Fruit fly (Drosophila melanogaster) whole organism, embryonic: ENCODE measurements around the gene drl.

Experiments used
- Abd-B ChIP-seq: fragments of 200-800 bp; sonication (Bioruptor generic); optimal IDR thresholded peaks from 2 replicates; lab custom pipeline; 2018; ENCODE audit warnings: missing biosample characterization, mild to moderate bottlenecking, missing genetic modification characterization, moderate library complexity
- CG10274 ChIP-seq: fragments of 200-800 bp; sonication (Bioruptor generic); optimal IDR thresholded peaks from 3 replicates; lab custom pipeline; 2017; ENCODE audit warnings: missing biosample characterization, mild to moderate bottlenecking, missing genetic modification characterization
- CG10654 ChIP-seq: fragments of 200-800 bp; sonication (Bioruptor generic); optimal IDR thresholded peaks from 2 replicates; lab custom pipeline; 2016; ENCODE audit warnings: missing biosample characterization, missing genetic modification characterization
- CG11085 ChIP-seq: fragments of 200-800 bp; sonication (Bioruptor generic); IDR thresholded peaks from 2 replicates; pipeline ENCODE4 v1.3.6; 2022; ENCODE audit warnings: missing biosample characterization, missing genetic modification characterization
- CG11504 ChIP-seq: fragments of 200-800 bp; sonication (Bioruptor generic); optimal IDR thresholded peaks from 3 replicates; lab custom pipeline; 2019; ENCODE audit warnings: missing biosample characterization, mild to moderate bottlenecking, missing genetic modification characterization, moderate library complexity
- CG11723 ChIP-seq: fragments of 200-800 bp; sonication (Bioruptor generic); optimal IDR thresholded peaks from 2 replicates; lab custom pipeline; 2017; ENCODE audit warnings: missing biosample characterization, mild to moderate bottlenecking, missing genetic modification characterization
- CG12219 ChIP-seq: fragments of 200-800 bp; sonication (Bioruptor generic); optimal IDR thresholded peaks from 3 replicates; lab custom pipeline; 2018; ENCODE audit warnings: missing biosample characterization, mild to moderate bottlenecking, missing genetic modification characterization
- CG12391 ChIP-seq: fragments of 200-800 bp; sonication (Bioruptor generic); optimal IDR thresholded peaks from 3 replicates; lab custom pipeline; 2018; ENCODE audit warnings: missing biosample characterization, mild to moderate bottlenecking, missing genetic modification characterization, moderate library complexity
- CG12659 ChIP-seq: fragments of 200-800 bp; sonication (Bioruptor generic); optimal IDR thresholded peaks from 3 replicates; lab custom pipeline; 2017; ENCODE audit warnings: mild to moderate bottlenecking, missing biosample characterization, missing genetic modification reagents, missing genetic modification characterization
- CG13287 ChIP-seq: fragments of 200-800 bp; sonication (Bioruptor generic); IDR thresholded peaks from 2 replicates; pipeline ENCODE4 v1.3.6; 2022; ENCODE audit warnings: missing biosample characterization, missing genetic modification characterization; ENCODE audit not compliant: partially characterized antibody
- CG14050 ChIP-seq: fragments of 200-800 bp; sonication (Bioruptor generic); IDR thresholded peaks from 3 replicates; pipeline ENCODE4 v1.3.6; 2022; ENCODE audit warnings: missing biosample characterization, missing genetic modification characterization
- CG14441 ChIP-seq: fragments of 200-800 bp; sonication (Bioruptor generic); IDR thresholded peaks from 2 replicates; pipeline ENCODE4 v1.3.6; 2022; ENCODE audit warnings: missing biosample characterization, missing genetic modification characterization
- CG14860 ChIP-seq: fragments of 200-800 bp; sonication (Bioruptor generic); IDR thresholded peaks from 3 replicates; pipeline ENCODE4 v1.3.6; 2022; ENCODE audit warnings: missing biosample characterization, missing genetic modification characterization; ENCODE audit not compliant: partially characterized antibody
- CG15601 ChIP-seq: fragments of 200-800 bp; sonication (Bioruptor generic); optimal IDR thresholded peaks from 3 replicates; lab custom pipeline; 2019; ENCODE audit warnings: missing biosample characterization, mild to moderate bottlenecking, missing genetic modification characterization, moderate library complexity
- CG2678 ChIP-seq: fragments of 200-800 bp; sonication (Bioruptor generic); optimal IDR thresholded peaks from 3 replicates; lab custom pipeline; 2019; ENCODE audit warnings: missing biosample characterization, mild to moderate bottlenecking, missing genetic modification characterization, moderate library complexity
- CG31365 ChIP-seq: fragments of 200-800 bp; sonication (Bioruptor generic); optimal IDR thresholded peaks from 2 replicates; lab custom pipeline; 2018; ENCODE audit warnings: missing biosample characterization, mild to moderate bottlenecking, missing genetic modification characterization
- CG3281 ChIP-seq: fragments of 200-800 bp; sonication (Bioruptor generic); optimal IDR thresholded peaks from 3 replicates; lab custom pipeline; 2017; ENCODE audit warnings: missing biosample characterization, mild to moderate bottlenecking, missing genetic modification characterization
- CG34422 ChIP-seq: fragments of 200-800 bp; sonication (Bioruptor generic); IDR thresholded peaks from 3 replicates; pipeline ENCODE4 v1.3.6; 2022; ENCODE audit warnings: missing biosample characterization, missing genetic modification characterization
- CG4820 ChIP-seq: fragments of 200-800 bp; sonication (Bioruptor generic); optimal IDR thresholded peaks from 3 replicates; lab custom pipeline; 2016; ENCODE audit warnings: missing biosample characterization, missing genetic modification characterization
- CG4854 ChIP-seq: fragments of 200-800 bp; sonication (Bioruptor generic); optimal IDR thresholded peaks from 2 replicates; lab custom pipeline; 2016; ENCODE audit warnings: missing biosample characterization, missing genetic modification characterization, inconsistent platforms
- CG6683 ChIP-seq: fragments of 200-800 bp; sonication (Bioruptor generic); optimal IDR thresholded peaks from 2 replicates; lab custom pipeline; 2017; ENCODE audit warnings: missing biosample characterization, mild to moderate bottlenecking, missing genetic modification characterization, missing genetic modification reagents
- CG8388 ChIP-seq: fragments of 200-800 bp; sonication (Bioruptor generic); optimal IDR thresholded peaks from 2 replicates; lab custom pipeline; 2019; ENCODE audit warnings: missing biosample characterization, mild to moderate bottlenecking, missing genetic modification characterization, moderate library complexity
- Chrac-16 ChIP-seq: fragments of 200-800 bp; sonication (Bioruptor generic); optimal IDR thresholded peaks from 3 replicates; lab custom pipeline; 2016; ENCODE audit warnings: missing biosample characterization, missing genetic modification characterization
- D19A ChIP-seq: fragments of 200-800 bp; optimal IDR thresholded peaks from 3 replicates; lab custom pipeline; 2019; ENCODE audit warnings: missing biosample characterization, mild to moderate bottlenecking, missing genetic modification characterization, moderate library complexity
- Drgx ChIP-seq: fragments of 200-800 bp; sonication (Bioruptor generic); IDR thresholded peaks from 2 replicates; pipeline ENCODE4 v1.3.6; 2022; ENCODE audit warnings: missing biosample characterization, missing genetic modification characterization
- HLH3B ChIP-seq: fragments of 200-800 bp; sonication (Bioruptor generic); IDR thresholded peaks from 2 replicates; pipeline ENCODE4 v1.3.6; 2022; ENCODE audit warnings: missing biosample characterization, missing genetic modification characterization
- Kr ChIP-seq: fragments of 200-800 bp; sonication (Bioruptor generic); optimal IDR thresholded peaks from 2 replicates; lab custom pipeline; 2017; ENCODE audit warnings: missing biosample characterization, mild to moderate bottlenecking, missing genetic modification characterization
- Mad ChIP-seq: fragments of 200-800 bp; sonication (Bioruptor generic); optimal IDR thresholded peaks from 2 replicates; lab custom pipeline; 2016; ENCODE audit warnings: missing biosample characterization, missing genetic modification characterization
- NC2α ChIP-seq: fragments of 200-800 bp; sonication (Bioruptor generic); optimal IDR thresholded peaks from 2 replicates; lab custom pipeline; 2016; ENCODE audit warnings: missing biosample characterization, missing genetic modification characterization
- NK7.1 ChIP-seq: fragments of 200-800 bp; sonication (Bioruptor generic); optimal IDR thresholded peaks from 3 replicates; lab custom pipeline; 2016; ENCODE audit warnings: missing biosample characterization, missing genetic modification characterization
- Optix ChIP-seq: fragments of 200-800 bp; sonication (Bioruptor generic); IDR thresholded peaks from 3 replicates; pipeline ENCODE4 v1.3.6; 2022; ENCODE audit warnings: missing biosample characterization, missing genetic modification characterization
- Ptx1 ChIP-seq: fragments of 200-800 bp; sonication (Bioruptor generic); IDR thresholded peaks from 2 replicates; pipeline ENCODE4 v1.3.6; 2022; ENCODE audit warnings: missing biosample characterization, missing genetic modification characterization
- YL-1 ChIP-seq: fragments of 200-800 bp; sonication (Bioruptor generic); optimal IDR thresholded peaks from 3 replicates; lab custom pipeline; 2017; ENCODE audit warnings: missing biosample characterization, mild to moderate bottlenecking, missing genetic modification characterization
- az2 ChIP-seq: fragments of 200-800 bp; sonication (Bioruptor generic); optimal IDR thresholded peaks from 3 replicates; lab custom pipeline; 2016; ENCODE audit warnings: missing biosample characterization, missing genetic modification characterization
- da ChIP-seq: fragments of 200-800 bp; sonication (Bioruptor generic); optimal IDR thresholded peaks from 2 replicates; lab custom pipeline; 2016; ENCODE audit warnings: missing biosample characterization, missing genetic modification characterization
- danr ChIP-seq: fragments of 200-800 bp; sonication (Bioruptor generic); IDR thresholded peaks from 2 replicates; pipeline ENCODE4 v1.3.6; 2022; ENCODE audit warnings: missing biosample characterization, missing genetic modification characterization
- dm ChIP-seq: fragments of 200-800 bp; sonication (Bioruptor generic); optimal IDR thresholded peaks from 3 replicates; lab custom pipeline; 2016; ENCODE audit warnings: missing biosample characterization, missing genetic modification characterization
- ewg ChIP-seq: fragments of 200-800 bp; sonication (Bioruptor generic); optimal IDR thresholded peaks from 3 replicates; lab custom pipeline; 2017; ENCODE audit warnings: mild to moderate bottlenecking, missing biosample characterization, missing genetic modification reagents, missing genetic modification characterization
- hbn ChIP-seq: fragments of 200-800 bp; sonication (Bioruptor generic); IDR thresholded peaks from 2 replicates; pipeline ENCODE4 v1.3.6; 2022; ENCODE audit warnings: missing biosample characterization, missing genetic modification characterization; ENCODE audit not compliant: partially characterized antibody
- pros ChIP-seq: fragments of 200-800 bp; sonication (Bioruptor generic); optimal IDR thresholded peaks from 3 replicates; lab custom pipeline; 2019; ENCODE audit warnings: missing biosample characterization, mild to moderate bottlenecking, missing genetic modification characterization, moderate library complexity
- psq ChIP-seq: fragments of 200-800 bp; sonication (Bioruptor generic); optimal IDR thresholded peaks from 2 replicates; lab custom pipeline; 2017; ENCODE audit warnings: missing biosample characterization, missing genetic modification characterization
- row ChIP-seq: fragments of 200-800 bp; sonication (Bioruptor generic); IDR thresholded peaks from 3 replicates; pipeline ENCODE4 v1.3.6; 2022; ENCODE audit warnings: missing biosample characterization, missing genetic modification characterization
- run ChIP-seq: fragments of 200-800 bp; sonication (Bioruptor generic); optimal IDR thresholded peaks from 3 replicates; lab custom pipeline; 2018; ENCODE audit warnings: missing biosample characterization, mild to moderate bottlenecking, missing genetic modification characterization
- sr ChIP-seq: fragments of 200-800 bp; sonication (Bioruptor generic); IDR thresholded peaks from 3 replicates; pipeline ENCODE4 v1.3.6; 2022; ENCODE audit warnings: missing biosample characterization, missing genetic modification characterization
- sug ChIP-seq: fragments of 200-800 bp; optimal IDR thresholded peaks from 2 replicates; lab custom pipeline; 2019; ENCODE audit warnings: missing biosample characterization, mild to moderate bottlenecking, missing genetic modification characterization, moderate library complexity
- wek ChIP-seq: fragments of 200-800 bp; sonication (Bioruptor generic); optimal IDR thresholded peaks from 3 replicates; lab custom pipeline; 2018; ENCODE audit warnings: missing biosample characterization, mild to moderate bottlenecking, missing genetic modification characterization, moderate library complexity
- z ChIP-seq: fragments of 200-800 bp; sonication (Bioruptor generic); IDR thresholded peaks from 3 replicates; pipeline ENCODE4 v1.3.6; 2022; ENCODE audit warnings: missing biosample characterization, missing genetic modification characterization
- zf30C ChIP-seq: fragments of 200-800 bp; sonication (Bioruptor generic); optimal IDR thresholded peaks from 3 replicates; lab custom pipeline; 2018; ENCODE audit warnings: missing biosample characterization, mild to moderate bottlenecking, missing genetic modification characterization

The drl gene

dm6 chr2L:19233300-19233699 lies 43.2 kb downstream of the drl start (continued):
- TF ChIP-seq CG14050 (GFP tag; lab: Robert Waterston, UW): no peak
- TF ChIP-seq Abd-B: peak; percentile 4
- peak; percentile 16; the same call in 1 of the 2 replicates for TF ChIP-seq Ptx1 (GFP tag; lab: Robert Waterston, UW)
- no peak for TF ChIP-seq sug
- no peak for TF ChIP-seq az2 (GFP tag; lab: Kevin White, UChicago)
- TF ChIP-seq NK7.1: no peak
- peak; percentile 30; the same call in 1 of the 3 replicates for TF ChIP-seq Optix
- TF ChIP-seq CG2678 (tag; lab: Kevin White, UChicago): peak; percentile 47
- TF ChIP-seq hbn (GFP tag; lab: Robert Waterston, UW): no peak
- TF ChIP-seq dm (GFP tag; lab: Kevin White, UChicago): no peak

- no peak for TF ChIP-seq CG12391 (tag; lab: Kevin White, UChicago)
- peak; percentile 60; the same call in 1 of the 2 replicates for TF ChIP-seq Drgx (GFP tag; lab: Robert Waterston, UW)
These were observed 45.0 kb downstream of the drl start for dm6 chr2L:19235120-19235519.

- TF ChIP-seq CG31365 (tag; lab: Kevin White, UChicago): no peak
- TF ChIP-seq CG14860 (GFP tag; lab: Robert Waterston, UW): no peak
- TF ChIP-seq sr: no peak
- no peak for TF ChIP-seq CG10274 (GFP tag; lab: Kevin White, UChicago)
- TF ChIP-seq HLH3B (GFP tag; lab: Robert Waterston, UW): no peak
- TF ChIP-seq CG11504: no peak
- TF ChIP-seq pros: peak; percentile 66
- TF ChIP-seq CG12659: no peak
- peak; percentile 26 for TF ChIP-seq D19A (tag; lab: Kevin White, UChicago)
- TF ChIP-seq row (GFP tag; lab: Robert Waterston, UW): no peak
- no peak for TF ChIP-seq CG8388 (GFP tag; lab: Kevin White, UChicago)
- TF ChIP-seq Kr (GFP tag; lab: Kevin White, UChicago): peak; percentile 42
- TF ChIP-seq CG11723 (GFP tag; lab: Kevin White, UChicago): no peak
- no peak for TF ChIP-seq CG6683 (GFP tag; lab: Kevin White, UChicago)
- no peak for TF ChIP-seq zf30C (GFP tag; lab: Kevin White, UChicago)
- TF ChIP-seq danr (GFP tag; lab: Robert Waterston, UW): no peak
- TF ChIP-seq NC2α (GFP tag; lab: Kevin White, UChicago): no peak
- TF ChIP-seq CG13287 (GFP tag; lab: Robert Waterston, UW): no peak
- no peak for TF ChIP-seq CG10654 (GFP tag; lab: Kevin White, UChicago)
- TF ChIP-seq wek: no peak
- TF ChIP-seq da: no peak
- no peak for TF ChIP-seq CG3281 (GFP tag; lab: Kevin White, UChicago)
- TF ChIP-seq run: peak; percentile 56
- TF ChIP-seq CG34422: no peak
- no peak for TF ChIP-seq Mad
- TF ChIP-seq Chrac-16 (GFP tag; lab: Kevin White, UChicago): no peak
- no peak for TF ChIP-seq CG4854 (GFP tag; lab: Kevin White, UChicago)
- TF ChIP-seq CG12219 (GFP tag; lab: Kevin White, UChicago): no peak
- TF ChIP-seq CG14441 (GFP tag; lab: Robert Waterston, UW): no peak
- TF ChIP-seq YL-1 (GFP tag; lab: Kevin White, UChicago): no peak
- no peak for TF ChIP-seq CG11085 (GFP tag; lab: Robert Waterston, UW)
- TF ChIP-seq CG4820 (GFP tag; lab: Kevin White, UChicago): no peak
- no peak for TF ChIP-seq CG15601 (tag; lab: Kevin White, UChicago)
- TF ChIP-seq ewg (GFP tag; lab: Kevin White, UChicago): no peak
- TF ChIP-seq psq (GFP tag; lab: Kevin White, UChicago): no peak
- TF ChIP-seq z (GFP tag; lab: Robert Waterston, UW): no peak
These were observed 45.6 kb downstream of the drl start for dm6 chr2L:19235648-19236297.
